Worm (Caenorhabditis elegans) whole organism, early embryonic: ENCODE measurements around the gene cdh-9.

Source experiments
- B0310.2 ChIP-seq: sonication (generic microtip); optimal IDR thresholded peaks from 2 replicates; lab custom pipeline; 2016; ENCODE audit warnings: mild to moderate bottlenecking, missing genetic modification characterization, missing compliant biosample characterization
- F13C5.2 ChIP-seq: sonication (generic microtip); optimal IDR thresholded peaks from 2 replicates; lab custom pipeline; 2017; ENCODE audit warnings: mild to moderate bottlenecking, missing genetic modification characterization, inconsistent platforms, missing compliant biosample characterization
- aly-1 ChIP-seq: sonication (generic microtip); optimal IDR thresholded peaks from 2 replicates; lab custom pipeline; 2016; ENCODE audit warnings: missing genetic modification characterization, missing compliant biosample characterization
- ama-1 ChIP-seq: fragments of 150-350 bp; optimal IDR thresholded peaks from 2 replicates; lab custom pipeline; 2014
- ceh-13 ChIP-seq: fragments of 200-800 bp; sonication (Bioruptor generic); optimal IDR thresholded peaks from 2 replicates; lab custom pipeline; 2018; ENCODE audit warnings: mild to moderate bottlenecking, missing genetic modification characterization, missing compliant biosample characterization
- ceh-36 ChIP-seq: sonication (generic microtip); optimal IDR thresholded peaks from 2 replicates; lab custom pipeline; 2016; ENCODE audit warnings: missing genetic modification characterization, inconsistent platforms, missing compliant biosample characterization
- ets-7 ChIP-seq: sonication (generic microtip); optimal IDR thresholded peaks from 2 replicates; lab custom pipeline; 2016; ENCODE audit warnings: missing genotype, missing genetic modification characterization, missing compliant biosample characterization
- flt-1 ChIP-seq: fragments of 200-800 bp; sonication (Bioruptor generic); IDR thresholded peaks from 2 replicates; pipeline ENCODE4 v1.3.6; 2022; ENCODE audit warnings: missing genetic modification characterization, missing compliant biosample characterization
- hmbx-1 ChIP-seq: sonication (generic microtip); optimal IDR thresholded peaks from 2 replicates; lab custom pipeline; 2016; ENCODE audit warnings: mild to moderate bottlenecking, missing genetic modification characterization, missing compliant biosample characterization
- hmg-4 ChIP-seq: fragments of 200-800 bp; sonication (Bioruptor generic); optimal IDR thresholded peaks from 2 replicates; lab custom pipeline; 2018; ENCODE audit warnings: mild to moderate bottlenecking, missing genetic modification characterization, missing compliant biosample characterization
- hnd-1 ChIP-seq: sonication (generic microtip); optimal IDR thresholded peaks from 2 replicates; lab custom pipeline; 2016; ENCODE audit warnings: missing genetic modification characterization, missing compliant biosample characterization
- pes-1 ChIP-seq: fragments of 200-800 bp; sonication (Bioruptor generic); IDR thresholded peaks from 2 replicates; pipeline ENCODE4 v1.3.6; 2022; ENCODE audit warnings: missing genetic modification reagents, missing genetic modification characterization, missing compliant biosample characterization
- scrt-1 ChIP-seq: fragments of 200-800 bp; sonication (Bioruptor generic); IDR thresholded peaks from 2 replicates; pipeline ENCODE4 v1.3.6; 2022; ENCODE audit warnings: missing genetic modification characterization, missing compliant biosample characterization
- sea-1 ChIP-seq: fragments of 200-800 bp; sonication (Bioruptor generic); conservative IDR thresholded peaks from 2 replicates; pipeline ENCODE4 v1.3.6; 2022; ENCODE audit warnings: missing genetic modification characterization, missing compliant biosample characterization
- tbx-11 ChIP-seq: fragments of 200-800 bp; sonication (Bioruptor generic); IDR thresholded peaks from 2 replicates; pipeline ENCODE4 v1.3.6; 2022; ENCODE audit warnings: missing genetic modification characterization, missing compliant biosample characterization
- tbx-37 ChIP-seq: fragments of 200-800 bp; sonication (Bioruptor generic); conservative IDR thresholded peaks from 2 replicates; pipeline ENCODE4 v1.3.6; 2022; ENCODE audit warnings: missing genetic modification reagents, missing genetic modification characterization, missing compliant biosample characterization
- tra-4 ChIP-seq: sonication (generic microtip); optimal IDR thresholded peaks from 2 replicates; lab custom pipeline; 2017; ENCODE audit warnings: missing genetic modification characterization, missing compliant biosample characterization

Gene cdh-9

DNA sequence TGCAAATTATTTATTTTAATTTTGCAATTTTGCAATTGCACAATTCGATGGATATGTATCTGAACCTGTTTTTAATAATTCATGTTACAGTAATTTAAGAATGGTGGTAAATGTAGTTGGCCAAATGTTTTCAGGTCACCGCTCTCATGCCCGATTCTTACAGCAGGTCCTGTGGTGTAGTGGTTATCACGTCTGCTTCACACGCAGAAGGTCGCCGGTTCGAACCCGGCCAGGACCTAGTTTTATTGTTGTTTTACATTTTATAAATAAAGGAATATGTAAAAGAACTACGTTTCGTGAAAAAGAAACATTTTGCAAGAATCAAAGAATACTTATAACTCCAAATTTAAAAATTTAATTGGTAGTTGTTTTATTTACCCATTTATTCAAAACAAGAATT is 4.8 kb upstream of the cdh-9 start:
- TF ChIP-seq B0310.2 (tag; lab: Kevin White, UChicago) (no peak), aly-1 (no peak), sea-1 (GFP tag; lab: Robert Waterston, UW) (no peak), tbx-11 (GFP tag; lab: Robert Waterston, UW) (no peak), ama-1 (lab: Kevin White, UChicago) (no peak), tra-4 (tag; lab: Kevin White, UChicago) (no peak), scrt-1 (GFP tag; lab: Robert Waterston, UW) (no peak), hnd-1 (no peak), ets-7 (tag; lab: Kevin White, UChicago) (no peak), F13C5.2 (tag; lab: Kevin White, UChicago) (no peak)

ce11 chrX:16590803-16591202 is 4.2 kb upstream of the cdh-9 start:
- TF ChIP-seq tbx-37: peak; percentile 78
- TF ChIP-seq F13C5.2 (tag; lab: Kevin White, UChicago): peak; percentile 87
- TF ChIP-seq B0310.2 (tag; lab: Kevin White, UChicago): peak; percentile 69
- peak; percentile 81 for TF ChIP-seq tbx-11 (GFP tag; lab: Robert Waterston, UW)
- TF ChIP-seq hmbx-1 (tag; lab: Kevin White, UChicago): peak; percentile 35
- peak; percentile 43 for TF ChIP-seq ceh-36 (tag; lab: Kevin White, UChicago)
- peak; percentile 83 for TF ChIP-seq sea-1 (GFP tag; lab: Robert Waterston, UW)
- TF ChIP-seq flt-1 (GFP tag; lab: Robert Waterston, UW): peak; percentile 79
- peak; percentile 83 for TF ChIP-seq hmg-4 (GFP tag; lab: Kevin White, UChicago)
- peak; percentile 53 for TF ChIP-seq tra-4 (tag; lab: Kevin White, UChicago)
- peak; percentile 82 for TF ChIP-seq scrt-1 (GFP tag; lab: Robert Waterston, UW)
- TF ChIP-seq ama-1 (lab: Kevin White, UChicago): no peak
- peak; percentile 59 for TF ChIP-seq hnd-1
- no peak for TF ChIP-seq ets-7 (tag; lab: Kevin White, UChicago)
- peak; percentile 71 for TF ChIP-seq ceh-13 (GFP tag; lab: Kevin White, UChicago)
- TF ChIP-seq pes-1 (GFP tag; lab: Robert Waterston, UW): peak; percentile 89
- peak; percentile 50 for TF ChIP-seq aly-1

DNA sequence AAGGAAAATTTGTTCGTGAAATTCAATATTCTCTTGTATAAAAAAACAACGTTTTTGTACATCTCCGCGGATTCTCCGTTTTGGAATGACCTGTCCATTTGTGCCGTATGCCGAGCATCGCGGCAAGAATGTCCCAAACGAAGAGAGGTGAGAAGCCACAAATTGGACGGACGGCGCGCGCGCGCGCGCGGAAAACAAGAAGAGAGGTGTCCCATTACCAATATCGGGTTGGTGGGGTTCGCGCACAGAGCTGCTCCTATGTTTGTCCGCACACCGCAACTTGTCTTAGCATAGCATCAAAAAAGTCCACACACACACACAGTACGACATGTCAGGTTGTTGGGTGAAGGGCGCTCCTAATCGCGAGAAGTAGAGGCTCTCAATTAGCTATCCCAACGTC is 3.5 kb upstream of the cdh-9 start:
- TF ChIP-seq pes-1 (GFP tag; lab: Robert Waterston, UW) (no peak), scrt-1 (GFP tag; lab: Robert Waterston, UW) (no peak), hnd-1 (no peak), tra-4 (tag; lab: Kevin White, UChicago) (no peak), ets-7 (tag; lab: Kevin White, UChicago) (no peak), ceh-13 (GFP tag; lab: Kevin White, UChicago) (no peak), ceh-36 (tag; lab: Kevin White, UChicago) (no peak), sea-1 (GFP tag; lab: Robert Waterston, UW) (no peak), B0310.2 (tag; lab: Kevin White, UChicago) (no peak), hmbx-1 (tag; lab: Kevin White, UChicago) (no peak), flt-1 (GFP tag; lab: Robert Waterston, UW) (no peak), hmg-4 (GFP tag; lab: Kevin White, UChicago) (no peak), tbx-37 (no peak)

ce11 chrX:16595522-16596282 is 671 bp downstream of the cdh-9 start:
- no peak for TF ChIP-seq sea-1 (GFP tag; lab: Robert Waterston, UW)
- TF ChIP-seq ceh-13 (GFP tag; lab: Kevin White, UChicago): no peak
- TF ChIP-seq B0310.2 (tag; lab: Kevin White, UChicago): no peak
- no peak for TF ChIP-seq tbx-37
- no peak for TF ChIP-seq tra-4 (tag; lab: Kevin White, UChicago)
- no peak for TF ChIP-seq ama-1 (lab: Kevin White, UChicago)
- TF ChIP-seq F13C5.2 (tag; lab: Kevin White, UChicago): no peak
- TF ChIP-seq tbx-11 (GFP tag; lab: Robert Waterston, UW): no peak
- no peak for TF ChIP-seq pes-1 (GFP tag; lab: Robert Waterston, UW)
- TF ChIP-seq flt-1 (GFP tag; lab: Robert Waterston, UW): no peak
- TF ChIP-seq ets-7 (tag; lab: Kevin White, UChicago): no peak
- no peak for TF ChIP-seq ceh-36 (tag; lab: Kevin White, UChicago)
- TF ChIP-seq scrt-1 (GFP tag; lab: Robert Waterston, UW): no peak
- no peak for TF ChIP-seq hnd-1
- no peak for TF ChIP-seq hmg-4 (GFP tag; lab: Kevin White, UChicago)
- no peak for TF ChIP-seq hmbx-1 (tag; lab: Kevin White, UChicago)

DNA sequence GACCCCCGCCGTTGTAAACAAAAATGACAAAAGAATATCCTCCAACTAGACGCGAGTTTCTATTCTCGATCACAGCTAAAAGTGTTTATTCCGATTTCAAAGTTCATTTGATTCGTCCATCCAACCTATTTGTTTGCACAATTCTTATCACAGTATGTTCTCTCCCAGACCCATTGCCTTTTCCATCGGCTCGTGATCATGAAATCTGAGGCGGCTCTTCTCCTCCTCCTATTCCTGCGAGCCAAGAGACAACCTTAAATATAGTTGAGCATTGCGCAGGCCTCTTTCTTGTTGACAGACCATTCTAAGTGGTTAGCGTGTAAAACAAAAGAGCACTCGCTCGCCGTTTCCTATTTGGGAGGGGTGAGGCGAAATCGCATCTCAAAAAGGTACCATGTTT is 1.9 kb downstream of the cdh-9 start:
- no peak for TF ChIP-seq hmbx-1 (tag; lab: Kevin White, UChicago)

DNA sequence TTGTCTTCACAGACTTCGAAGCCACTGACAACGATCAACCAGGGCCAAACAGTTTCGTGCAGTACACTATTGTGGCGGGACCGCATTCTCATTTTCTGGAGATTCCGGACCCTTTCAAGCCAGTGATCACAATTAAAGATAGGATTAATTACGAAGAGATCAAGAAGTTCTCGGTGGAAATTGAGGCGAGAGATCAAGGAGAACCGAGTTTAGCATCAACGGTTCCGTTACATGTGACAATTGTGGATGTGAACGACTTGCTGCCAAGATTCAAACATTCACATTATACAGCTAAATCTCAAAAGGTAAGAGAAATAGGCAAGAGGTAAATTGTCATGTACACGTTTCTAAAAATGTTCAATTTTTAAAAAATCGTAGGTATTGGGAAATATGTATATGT is 2.8 kb downstream of the cdh-9 start:
- TF ChIP-seq hnd-1 (no peak), ceh-13 (GFP tag; lab: Kevin White, UChicago) (no peak), sea-1 (GFP tag; lab: Robert Waterston, UW) (no peak), aly-1 (no peak), hmg-4 (GFP tag; lab: Kevin White, UChicago) (no peak), ama-1 (lab: Kevin White, UChicago) (no peak), B0310.2 (tag; lab: Kevin White, UChicago) (no peak), scrt-1 (GFP tag; lab: Robert Waterston, UW) (no peak)

- TF ChIP-seq hmbx-1 (tag; lab: Kevin White, UChicago) (peak; percentile 15), ceh-36 (tag; lab: Kevin White, UChicago) (peak; percentile 62), ets-7 (tag; lab: Kevin White, UChicago) (no peak), scrt-1 (GFP tag; lab: Robert Waterston, UW) (peak; percentile 77), F13C5.2 (tag; lab: Kevin White, UChicago) (peak; percentile 75), hmg-4 (GFP tag; lab: Kevin White, UChicago) (peak; percentile 89), aly-1 (peak; percentile 74), tra-4 (tag; lab: Kevin White, UChicago) (peak; percentile 9), hnd-1 (peak; percentile 45), tbx-11 (GFP tag; lab: Robert Waterston, UW) (peak; percentile 70; the same call in 1 of the 2 replicates), sea-1 (GFP tag; lab: Robert Waterston, UW) (peak; percentile 47; the same call in 1 of the 2 replicates), tbx-37 (no peak), flt-1 (GFP tag; lab: Robert Waterston, UW) (peak; percentile 53), B0310.2 (tag; lab: Kevin White, UChicago) (no peak), pes-1 (GFP tag; lab: Robert Waterston, UW) (peak; percentile 83), ama-1 (lab: Kevin White, UChicago) (no peak), ceh-13 (GFP tag; lab: Kevin White, UChicago) (peak; percentile 43)
These were observed 7.4 kb downstream of the cdh-9 start, which contains the start of gene F59C12.4 for ce11 chrX:16602457-16602856. Gene F59C12.4 (minus strand): TSS chrX:16602622.
